Fruit fly (Drosophila melanogaster) whole organism, embryonic: ENCODE measurements around the gene alpha-Est7.

ENCODE experiments used
- ATbp ChIP-seq: fragments of 200-800 bp; sonication (Bioruptor generic); optimal IDR thresholded peaks from 2 replicates; lab custom pipeline; 2017; ENCODE audit warnings: missing biosample characterization, mild to moderate bottlenecking, missing genetic modification characterization, missing genetic modification reagents
- Ada2b ChIP-seq: fragments of 200-800 bp; sonication (Bioruptor generic); IDR thresholded peaks from 2 replicates; pipeline ENCODE4 v1.3.6; 2022; ENCODE audit warnings: missing biosample characterization, missing genetic modification characterization
- CG10209 ChIP-seq: fragments of 200-800 bp; sonication (Bioruptor generic); optimal IDR thresholded peaks from 3 replicates; lab custom pipeline; 2017; ENCODE audit warnings: missing biosample characterization, mild to moderate bottlenecking, missing genetic modification characterization, missing genetic modification reagents
- CG11723 ChIP-seq: fragments of 200-800 bp; sonication (Bioruptor generic); optimal IDR thresholded peaks from 2 replicates; lab custom pipeline; 2017; ENCODE audit warnings: missing biosample characterization, mild to moderate bottlenecking, missing genetic modification characterization
- CG12155 ChIP-seq: fragments of 200-800 bp; sonication (Bioruptor generic); optimal IDR thresholded peaks from 3 replicates; lab custom pipeline; 2016; ENCODE audit warnings: missing biosample characterization, missing genetic modification characterization
- CG12299 ChIP-seq: fragments of 200-800 bp; sonication (Bioruptor generic); optimal IDR thresholded peaks from 2 replicates; lab custom pipeline; 2018; ENCODE audit warnings: missing biosample characterization, mild to moderate bottlenecking, missing genetic modification characterization
- CG12391 ChIP-seq: fragments of 200-800 bp; sonication (Bioruptor generic); optimal IDR thresholded peaks from 3 replicates; lab custom pipeline; 2018; ENCODE audit warnings: missing biosample characterization, mild to moderate bottlenecking, missing genetic modification characterization, moderate library complexity
- CG12769 ChIP-seq: fragments of 200-800 bp; sonication (Bioruptor generic); optimal IDR thresholded peaks from 2 replicates; lab custom pipeline; 2019; ENCODE audit warnings: missing biosample characterization, mild to moderate bottlenecking, missing genetic modification characterization, moderate library complexity
- CG12942 ChIP-seq: fragments of 200-800 bp; sonication (Bioruptor generic); optimal IDR thresholded peaks from 3 replicates; lab custom pipeline; 2016; ENCODE audit warnings: missing biosample characterization, missing genetic modification characterization
- CG13775 ChIP-seq: fragments of 200-800 bp; sonication (Bioruptor generic); optimal IDR thresholded peaks from 3 replicates; lab custom pipeline; 2017; ENCODE audit warnings: missing biosample characterization, mild to moderate bottlenecking, missing genetic modification characterization
- CG14667 ChIP-seq: fragments of 200-800 bp; sonication (Bioruptor generic); IDR thresholded peaks from 2 replicates; pipeline ENCODE4 v1.3.6; 2022; ENCODE audit warnings: missing biosample characterization, missing genetic modification characterization
- CG15269 ChIP-seq: fragments of 200-800 bp; sonication (Bioruptor generic); optimal IDR thresholded peaks from 2 replicates; lab custom pipeline; 2018; ENCODE audit warnings: missing biosample characterization, mild to moderate bottlenecking, missing genetic modification characterization, moderate library complexity
- CG1602 ChIP-seq: fragments of 200-800 bp; sonication (Bioruptor generic); optimal IDR thresholded peaks from 3 replicates; lab custom pipeline; 2016; ENCODE audit warnings: missing biosample characterization, missing genetic modification characterization
- CG17359 ChIP-seq: fragments of 200-800 bp; sonication (Bioruptor generic); optimal IDR thresholded peaks from 3 replicates; lab custom pipeline; 2018; ENCODE audit warnings: missing biosample characterization, mild to moderate bottlenecking, missing genetic modification characterization, moderate library complexity
- CG17361 ChIP-seq: fragments of 200-800 bp; sonication (Bioruptor generic); IDR thresholded peaks from 3 replicates; pipeline ENCODE4 v1.3.6; 2022; ENCODE audit warnings: missing biosample characterization, missing genetic modification characterization
- CG33557 ChIP-seq: fragments of 200-800 bp; sonication (Bioruptor generic); optimal IDR thresholded peaks from 2 replicates; lab custom pipeline; 2019; ENCODE audit warnings: missing biosample characterization, mild to moderate bottlenecking, missing genetic modification characterization, moderate library complexity
- CG4282 ChIP-seq: fragments of 200-800 bp; sonication (Bioruptor generic); optimal IDR thresholded peaks from 2 replicates; lab custom pipeline; 2016; ENCODE audit warnings: missing biosample characterization, missing genetic modification characterization
- CG4328 ChIP-seq: fragments of 200-800 bp; sonication (Bioruptor generic); optimal IDR thresholded peaks from 3 replicates; lab custom pipeline; 2017; ENCODE audit warnings: missing biosample characterization, missing genetic modification reagents, missing genetic modification characterization
- CG6272 ChIP-seq: fragments of 200-800 bp; sonication (Bioruptor generic); IDR thresholded peaks from 2 replicates; pipeline ENCODE4 v1.3.6; 2022; ENCODE audit warnings: missing biosample characterization, missing genetic modification characterization
- CG6654 ChIP-seq: fragments of 200-800 bp; sonication (Bioruptor generic); optimal IDR thresholded peaks from 2 replicates; lab custom pipeline; 2017; ENCODE audit warnings: missing biosample characterization, mild to moderate bottlenecking, missing genetic modification characterization
- CG7271 ChIP-seq: fragments of 200-800 bp; sonication (Bioruptor generic); optimal IDR thresholded peaks from 2 replicates; lab custom pipeline; 2018; ENCODE audit warnings: missing biosample characterization, mild to moderate bottlenecking, missing genetic modification characterization, moderate library complexity
- CG7556 ChIP-seq: fragments of 200-800 bp; sonication (Bioruptor generic); optimal IDR thresholded peaks from 2 replicates; lab custom pipeline; 2017; ENCODE audit warnings: missing biosample characterization, mild to moderate bottlenecking, missing genetic modification characterization
- CG7839 ChIP-seq: fragments of 200-800 bp; sonication (Bioruptor generic); optimal IDR thresholded peaks from 3 replicates; lab custom pipeline; 2018; ENCODE audit warnings: missing biosample characterization, mild to moderate bottlenecking, missing genetic modification characterization, moderate library complexity
- CG8388 ChIP-seq: fragments of 200-800 bp; sonication (Bioruptor generic); optimal IDR thresholded peaks from 2 replicates; lab custom pipeline; 2019; ENCODE audit warnings: missing biosample characterization, mild to moderate bottlenecking, missing genetic modification characterization, moderate library complexity
- CG9215 ChIP-seq: fragments of 200-800 bp; sonication (Bioruptor generic); IDR thresholded peaks from 2 replicates; pipeline ENCODE4 v1.3.6; 2022; ENCODE audit warnings: missing biosample characterization, missing genetic modification characterization
- CG9727 ChIP-seq: fragments of 200-800 bp; sonication (Bioruptor generic); optimal IDR thresholded peaks from 3 replicates; lab custom pipeline; 2017; ENCODE audit warnings: missing biosample characterization, mild to moderate bottlenecking, missing genetic modification characterization
- Drgx ChIP-seq: fragments of 200-800 bp; sonication (Bioruptor generic); IDR thresholded peaks from 2 replicates; pipeline ENCODE4 v1.3.6; 2022; ENCODE audit warnings: missing biosample characterization, missing genetic modification characterization
- ERR ChIP-seq: fragments of 200-800 bp; sonication (Bioruptor generic); optimal IDR thresholded peaks from 2 replicates; lab custom pipeline; 2016; ENCODE audit warnings: missing biosample characterization, missing genetic modification characterization
- HLH3B ChIP-seq: fragments of 200-800 bp; sonication (Bioruptor generic); IDR thresholded peaks from 2 replicates; pipeline ENCODE4 v1.3.6; 2022; ENCODE audit warnings: missing biosample characterization, missing genetic modification characterization
- Max ChIP-seq: fragments of 200-800 bp; sonication (Bioruptor generic); optimal IDR thresholded peaks from 2 replicates; lab custom pipeline; 2016; ENCODE audit warnings: missing biosample characterization, mild to moderate bottlenecking, missing genetic modification characterization
- Meics ChIP-seq: fragments of 200-800 bp; sonication (Bioruptor generic); optimal IDR thresholded peaks from 2 replicates; lab custom pipeline; 2017; ENCODE audit warnings: missing biosample characterization, mild to moderate bottlenecking, missing genetic modification characterization
- Oli ChIP-seq: fragments of 200-800 bp; sonication (Bioruptor generic); optimal IDR thresholded peaks from 2 replicates; lab custom pipeline; 2018; ENCODE audit warnings: missing biosample characterization, mild to moderate bottlenecking, missing genetic modification characterization, moderate library complexity
- Ptx1 ChIP-seq: fragments of 200-800 bp; sonication (Bioruptor generic); IDR thresholded peaks from 2 replicates; pipeline ENCODE4 v1.3.6; 2022; ENCODE audit warnings: missing biosample characterization, missing genetic modification characterization
- Sin3A ChIP-seq: fragments of >200 bp; optimal IDR thresholded peaks from 2 replicates; lab custom pipeline; 2018
- cato ChIP-seq: fragments of 200-800 bp; sonication (Bioruptor generic); optimal IDR thresholded peaks from 2 replicates; lab custom pipeline; 2016; ENCODE audit warnings: missing biosample characterization, missing genetic modification characterization, borderline replicate concordance
- caup ChIP-seq: fragments of 200-800 bp; sonication (Bioruptor generic); optimal IDR thresholded peaks from 3 replicates; lab custom pipeline; 2017; ENCODE audit warnings: missing biosample characterization, mild to moderate bottlenecking, missing genetic modification characterization, moderate library complexity; ENCODE audit not compliant: severe bottlenecking
- croc ChIP-seq: fragments of 200-800 bp; sonication (Bioruptor generic); conservative IDR thresholded peaks from 3 replicates; pipeline ENCODE4 v1.3.6; 2022; ENCODE audit warnings: missing biosample characterization, missing genetic modification characterization
- crol ChIP-seq: fragments of 200-800 bp; sonication (Bioruptor generic); IDR thresholded peaks from 2 replicates; pipeline ENCODE4 v1.3.6; 2022; ENCODE audit warnings: missing biosample characterization, missing genetic modification characterization
- dmrt99B ChIP-seq: fragments of 200-800 bp; sonication (Bioruptor generic); optimal IDR thresholded peaks from 2 replicates; lab custom pipeline; 2018; ENCODE audit warnings: missing biosample characterization, mild to moderate bottlenecking, missing genetic modification characterization, moderate library complexity
- gcm ChIP-seq: fragments of 200-800 bp; sonication (Bioruptor generic); optimal IDR thresholded peaks from 2 replicates; lab custom pipeline; 2019; ENCODE audit warnings: missing biosample characterization, mild to moderate bottlenecking, missing genetic modification characterization, moderate library complexity
- gcm2 ChIP-seq: fragments of 200-800 bp; sonication (Bioruptor generic); optimal IDR thresholded peaks from 2 replicates; lab custom pipeline; 2016; ENCODE audit warnings: missing biosample characterization, missing genetic modification characterization
- grau ChIP-seq: fragments of 200-800 bp; optimal IDR thresholded peaks from 3 replicates; lab custom pipeline; 2019; ENCODE audit warnings: missing biosample characterization, mild to moderate bottlenecking, missing genetic modification characterization, moderate library complexity
- hbn ChIP-seq: fragments of 200-800 bp; sonication (Bioruptor generic); IDR thresholded peaks from 2 replicates; pipeline ENCODE4 v1.3.6; 2022; ENCODE audit warnings: missing biosample characterization, missing genetic modification characterization; ENCODE audit not compliant: partially characterized antibody
- kah ChIP-seq: fragments of 200-800 bp; sonication (Bioruptor generic); optimal IDR thresholded peaks from 2 replicates; lab custom pipeline; 2018; ENCODE audit warnings: missing biosample characterization, mild to moderate bottlenecking, missing genetic modification characterization
- odd ChIP-seq: fragments of 200-800 bp; sonication (Bioruptor generic); optimal IDR thresholded peaks from 2 replicates; lab custom pipeline; 2017; ENCODE audit warnings: missing biosample characterization, mild to moderate bottlenecking, missing genetic modification characterization
- run ChIP-seq: fragments of 200-800 bp; sonication (Bioruptor generic); optimal IDR thresholded peaks from 3 replicates; lab custom pipeline; 2018; ENCODE audit warnings: missing biosample characterization, mild to moderate bottlenecking, missing genetic modification characterization
- sisA ChIP-seq: fragments of 200-800 bp; sonication (Bioruptor generic); IDR thresholded peaks from 2 replicates; pipeline ENCODE4 v1.3.6; 2022; ENCODE audit warnings: missing biosample characterization, missing genetic modification characterization
- ssp ChIP-seq: fragments of 200-800 bp; sonication (Bioruptor generic); IDR thresholded peaks from 2 replicates; pipeline ENCODE4 v1.3.6; 2022; ENCODE audit warnings: missing biosample characterization, missing genetic modification characterization
- tap ChIP-seq: fragments of 200-800 bp; optimal IDR thresholded peaks from 3 replicates; lab custom pipeline; 2019; ENCODE audit warnings: missing biosample characterization, mild to moderate bottlenecking, missing genetic modification characterization, moderate library complexity
- tup ChIP-seq: fragments of 200-800 bp; sonication (Bioruptor generic); optimal IDR thresholded peaks from 2 replicates; lab custom pipeline; 2016; ENCODE audit warnings: missing biosample characterization, mild to moderate bottlenecking, missing genetic modification characterization, moderate library complexity

alpha-Est7 gene

dm6 chr3R:7490884-7491283, 32.7 kb downstream of the alpha-Est7 start (continued):
- TF ChIP-seq dmrt99B (tag; lab: Kevin White, UChicago) (peak; percentile 89), CG8388 (GFP tag; lab: Kevin White, UChicago) (peak; percentile 66), ERR (GFP tag; lab: Kevin White, UChicago) (no peak), caup (GFP tag; lab: Kevin White, UChicago) (no peak), Ptx1 (GFP tag; lab: Robert Waterston, UW) (peak; percentile 66), CG15269 (tag; lab: Kevin White, UChicago) (peak; percentile 69), ssp (GFP tag; lab: Robert Waterston, UW) (peak; percentile 39; the same call in 1 of the 2 replicates), CG10209 (GFP tag; lab: Kevin White, UChicago) (peak; percentile 50), kah (GFP tag; lab: Kevin White, UChicago) (peak; percentile 54), Max (GFP tag; lab: Kevin White, UChicago) (peak; percentile 5), crol (GFP tag; lab: Robert Waterston, UW) (no peak), CG7556 (GFP tag; lab: Kevin White, UChicago) (peak; percentile 55), CG17361 (GFP tag; lab: Robert Waterston, UW) (peak; percentile 91), CG13775 (peak; percentile 53), croc (peak; percentile 16; the same call in 1 of the 3 replicates), CG11723 (GFP tag; lab: Kevin White, UChicago) (peak; percentile 29), cato (GFP tag; lab: Kevin White, UChicago) (peak; percentile 29), CG12155 (GFP tag; lab: Kevin White, UChicago) (peak; percentile 26), CG4282 (no peak), sisA (GFP tag; lab: Robert Waterston, UW) (peak; percentile 45), CG9727 (GFP tag; lab: Kevin White, UChicago) (peak; percentile 39), grau (tag; lab: Kevin White, UChicago) (peak; percentile 66), Oli (peak; percentile 80), CG12942 (peak; percentile 20), CG12391 (no peak), CG14667 (no peak), tap (peak; percentile 68), Drgx (peak; percentile 51), CG17359 (tag; lab: Kevin White, UChicago) (peak; percentile 80), CG4328 (peak; percentile 8), CG6654 (peak; percentile 27), Meics (peak; percentile 44), CG7271 (tag; lab: Kevin White, UChicago) (no peak), odd (peak; percentile 34), ATbp (peak; percentile 63), gcm (no peak), Sin3A (lab: Kevin White, UChicago) (no peak), CG1602 (GFP tag; lab: Kevin White, UChicago) (peak; percentile 55), CG12769 (tag; lab: Kevin White, UChicago) (no peak), CG33557 (no peak), CG7839 (tag; lab: Kevin White, UChicago) (peak; percentile 74), hbn (GFP tag; lab: Robert Waterston, UW) (no peak), tup (no peak), CG6272 (GFP tag; lab: Robert Waterston, UW) (0 out of 2 replicates have a peak, but pooled peaks have one; percentile 17), Ada2b (GFP tag; lab: Robert Waterston, UW) (peak; percentile 28; the same call in 1 of the 2 replicates), run (peak; percentile 35), CG9215 (GFP tag; lab: Robert Waterston, UW) (no peak), CG12299 (tag; lab: Kevin White, UChicago) (no peak), HLH3B (GFP tag; lab: Robert Waterston, UW) (peak; percentile 41; the same call in 1 of the 2 replicates), gcm2 (GFP tag; lab: Kevin White, UChicago) (no peak)
